Worm (Caenorhabditis elegans): ENCODE data around the gene F23H12.5.

- no peak for TF ChIP-seq ama-1 (optimal IDR thresholded peaks at IDR 0.05)
- no peak for TF ChIP-seq F13C5.2 (tag; optimal IDR thresholded peaks at IDR 0.05)
- TF ChIP-seq flt-1 (GFP tag; IDR thresholded peaks at IDR 0.05): no peak
- no peak for TF ChIP-seq ets-7 (tag; optimal IDR thresholded peaks at IDR 0.05)
- TF ChIP-seq tra-4 (tag; optimal IDR thresholded peaks at IDR 0.05): no peak
- no peak for TF ChIP-seq ceh-36 (tag; optimal IDR thresholded peaks at IDR 0.05)
- no peak for TF ChIP-seq pes-1 (GFP tag; IDR thresholded peaks at IDR 0.05)
- no peak for TF ChIP-seq hmg-4 (GFP tag; optimal IDR thresholded peaks at IDR 0.05)
- no peak for TF ChIP-seq aly-1 (tag; optimal IDR thresholded peaks at IDR 0.05)
- TF ChIP-seq hnd-1 (tag; optimal IDR thresholded peaks at IDR 0.05): no peak
- no peak for TF ChIP-seq ceh-13 (GFP tag; optimal IDR thresholded peaks at IDR 0.05)
- no peak for TF ChIP-seq sea-1 (GFP tag; conservative IDR thresholded peaks at IDR 0.05)
- no peak for TF ChIP-seq B0310.2 (tag; optimal IDR thresholded peaks at IDR 0.05)
- no peak for TF ChIP-seq hmbx-1 (tag; optimal IDR thresholded peaks at IDR 0.05)
Measured at ce11 chrV:12347854-12348253, 10.6 kb upstream of the F23H12.5 start.
